Worm (Caenorhabditis elegans) whole organism, L3 larva: ENCODE measurements around the gene B0496.6.

ENCODE experiments used
- R02D3.7 ChIP-seq: fragments of 150-350 bp; optimal IDR thresholded peaks from 2 replicates; lab custom pipeline; 2014; ENCODE audit warnings: missing biosample characterization, missing genetic modification characterization
- ZK546.5 ChIP-seq: sonication (generic microtip); optimal IDR thresholded peaks from 2 replicates; lab custom pipeline; 2017; ENCODE audit warnings: missing biosample characterization, missing genetic modification characterization
- ama-1 ChIP-seq: fragments of 150-350 bp; optimal IDR thresholded peaks from 2 replicates; lab custom pipeline; 2018
- ceh-16 ChIP-seq: sonication (generic microtip); optimal IDR thresholded peaks from 2 replicates; lab custom pipeline; 2017; ENCODE audit warnings: missing biosample characterization, missing genetic modification characterization
- ceh-28 ChIP-seq: fragments of 150-350 bp; optimal IDR thresholded peaks from 2 replicates; lab custom pipeline; 2014; ENCODE audit warnings: missing biosample characterization, missing genetic modification reagents, missing genetic modification characterization
- ceh-82 ChIP-seq: fragments of 150-350 bp; optimal IDR thresholded peaks from 2 replicates; lab custom pipeline; 2014; ENCODE audit warnings: missing biosample characterization, missing genetic modification characterization
- ceh-9 ChIP-seq: sonication (generic microtip); optimal IDR thresholded peaks from 2 replicates; lab custom pipeline; 2018; ENCODE audit warnings: missing biosample characterization, missing genetic modification characterization
- daf-12 ChIP-seq: fragments of 150-350 bp; optimal IDR thresholded peaks from 2 replicates; lab custom pipeline; 2014; ENCODE audit warnings: missing biosample characterization, missing genetic modification reagents, missing genetic modification characterization
- egl-27 ChIP-seq: sonication (generic microtip); optimal IDR thresholded peaks from 4 replicates; lab custom pipeline; 2017; ENCODE audit warnings: missing biosample characterization, missing genetic modification reagents, missing genetic modification characterization
- egl-5 ChIP-seq: fragments of 150-350 bp; optimal IDR thresholded peaks from 2 replicates; lab custom pipeline; 2017; ENCODE audit warnings: missing biosample characterization, missing genetic modification reagents, missing genetic modification characterization, inconsistent platforms
- elt-1 ChIP-seq: fragments of 150-350 bp; optimal IDR thresholded peaks from 2 replicates; lab custom pipeline; 2014; ENCODE audit warnings: missing biosample characterization, missing genetic modification characterization
- elt-2 ChIP-seq: sonication (generic microtip); optimal IDR thresholded peaks from 2 replicates; lab custom pipeline; 2016; ENCODE audit warnings: missing genetic modification reagents, mild to moderate bottlenecking, missing genetic modification characterization, missing compliant biosample characterization
- elt-3 ChIP-seq, 3 experiments: fragments of 150-350 bp in 1 of 3; sonication (generic microtip) in 2 of 3; optimal IDR thresholded peaks; 2 replicates in 2 of 3; 4 replicates in 1 of 3; lab custom pipeline; 2014 to 2017; ENCODE audit warnings: missing biosample characterization in 3 of 3, missing genetic modification characterization in 3 of 3
- eor-1 ChIP-seq, 2 experiments: fragments of 150-350 bp; optimal IDR thresholded peaks; 2 replicates each; lab custom pipeline; 2014 to 2018; ENCODE audit warnings: missing biosample characterization in 2 of 2, missing genetic modification characterization in 2 of 2
- fkh-10 ChIP-seq: sonication (generic microtip); optimal IDR thresholded peaks from 2 replicates; lab custom pipeline; 2017; ENCODE audit warnings: missing biosample characterization, missing genetic modification reagents, missing genetic modification characterization
- fkh-2 ChIP-seq: fragments of 150-350 bp; optimal IDR thresholded peaks from 2 replicates; lab custom pipeline; 2014; ENCODE audit warnings: missing biosample characterization, missing genetic modification reagents, missing genetic modification characterization
- hmg-11 ChIP-seq: sonication (generic microtip); optimal IDR thresholded peaks from 2 replicates; lab custom pipeline; 2016; ENCODE audit warnings: missing genetic modification characterization, missing compliant biosample characterization
- jun-1 ChIP-seq: fragments of 150-350 bp; optimal IDR thresholded peaks from 2 replicates; lab custom pipeline; 2014; ENCODE audit warnings: missing biosample characterization, missing genetic modification reagents, missing genetic modification characterization
- lin-15B ChIP-seq: fragments of 150-350 bp; optimal IDR thresholded peaks from 2 replicates; lab custom pipeline; 2014; ENCODE audit warnings: missing biosample characterization, missing genetic modification characterization
- lin-39 ChIP-seq: fragments of 150-350 bp; optimal IDR thresholded peaks from 2 replicates; lab custom pipeline; 2018; ENCODE audit warnings: missing biosample characterization, missing genetic modification reagents, missing genetic modification characterization
- lsy-12 ChIP-seq: sonication (generic microtip); optimal IDR thresholded peaks from 2 replicates; lab custom pipeline; 2016; ENCODE audit warnings: mild to moderate bottlenecking, missing genetic modification characterization, missing compliant biosample characterization
- mdl-1 ChIP-seq: fragments of 150-350 bp; optimal IDR thresholded peaks from 2 replicates; lab custom pipeline; 2014; ENCODE audit warnings: missing biosample characterization, missing genetic modification characterization
- mml-1 ChIP-seq: fragments of 150-350 bp; sonication (generic microtip); optimal IDR thresholded peaks from 3 replicates; lab custom pipeline; 2014; ENCODE audit warnings: missing biosample characterization, missing genetic modification characterization
- nhr-11 ChIP-seq: fragments of 150-350 bp; optimal IDR thresholded peaks from 2 replicates; lab custom pipeline; 2014; ENCODE audit warnings: missing biosample characterization, missing genetic modification characterization
- nhr-237 ChIP-seq: fragments of 150-350 bp; optimal IDR thresholded peaks from 2 replicates; lab custom pipeline; 2014; ENCODE audit warnings: missing biosample characterization, missing genetic modification characterization
- nhr-25 ChIP-seq: sonication (generic microtip); optimal IDR thresholded peaks from 2 replicates; lab custom pipeline; 2017; ENCODE audit warnings: missing biosample characterization, missing genetic modification characterization
- nhr-43 ChIP-seq: sonication (generic microtip); optimal IDR thresholded peaks from 2 replicates; lab custom pipeline; 2016; ENCODE audit warnings: mild to moderate bottlenecking, missing genetic modification characterization, missing compliant biosample characterization; ENCODE audit not compliant: poor library complexity, severe bottlenecking
- nhr-67 ChIP-seq: fragments of 150-350 bp; optimal IDR thresholded peaks from 2 replicates; lab custom pipeline; 2014; ENCODE audit warnings: missing biosample characterization, missing genetic modification characterization
- nhr-77 ChIP-seq: fragments of 150-350 bp; optimal IDR thresholded peaks from 2 replicates; lab custom pipeline; 2014; ENCODE audit warnings: missing biosample characterization, missing genetic modification characterization
- pha-4 ChIP-seq: fragments of 150-350 bp; optimal IDR thresholded peaks from 2 replicates; lab custom pipeline; 2014; ENCODE audit warnings: missing biosample characterization, missing genetic modification reagents, missing genetic modification characterization
- pqm-1 ChIP-seq: fragments of 150-350 bp; optimal IDR thresholded peaks from 2 replicates; lab custom pipeline; 2017; ENCODE audit warnings: missing biosample characterization, missing genetic modification characterization, inconsistent platforms
- skn-1 ChIP-seq: fragments of 150-350 bp; optimal IDR thresholded peaks from 2 replicates; lab custom pipeline; 2014; ENCODE audit warnings: missing biosample characterization, missing genetic modification characterization
- snpc-4 ChIP-seq: fragments of 150-350 bp; optimal IDR thresholded peaks from 2 replicates; lab custom pipeline; 2014; ENCODE audit warnings: missing biosample characterization, missing genetic modification characterization
- unc-39 ChIP-seq: sonication (generic microtip); optimal IDR thresholded peaks from 4 replicates; lab custom pipeline; 2017; ENCODE audit warnings: missing biosample characterization, missing genetic modification characterization
- unc-62 ChIP-seq: fragments of 150-350 bp; sonication (generic microtip); optimal IDR thresholded peaks from 4 replicates; lab custom pipeline; 2014; ENCODE audit warnings: missing biosample characterization, missing genetic modification reagents, missing genetic modification characterization
- zag-1 ChIP-seq: fragments of 150-350 bp; optimal IDR thresholded peaks from 2 replicates; lab custom pipeline; 2014; ENCODE audit warnings: missing biosample characterization, missing genetic modification characterization
- ztf-11 ChIP-seq: fragments of 150-350 bp; optimal IDR thresholded peaks from 2 replicates; lab custom pipeline; 2014; ENCODE audit warnings: missing biosample characterization, missing genetic modification characterization
- ztf-4 ChIP-seq: fragments of 150-350 bp; optimal IDR thresholded peaks from 2 replicates; lab custom pipeline; 2014; ENCODE audit warnings: missing biosample characterization, missing genetic modification characterization

The B0496.6 gene

ce11 chrIV:7428998-7429397 lies 10.1 kb downstream of the B0496.6 start:
- no peak for TF ChIP-seq ceh-9 (tag; lab: Kevin White, UChicago)
- TF ChIP-seq nhr-25 (tag; lab: Kevin White, UChicago), result no peak
- no peak for TF ChIP-seq zag-1 (tag; lab: Kevin White, UChicago)
- no peak for TF ChIP-seq ceh-16 (tag; lab: Kevin White, UChicago)
- TF ChIP-seq nhr-43 (tag; lab: Kevin White, UChicago), result no peak
- TF ChIP-seq ceh-82 (tag; lab: Kevin White, UChicago), result no peak
- TF ChIP-seq nhr-67 (tag; lab: Kevin White, UChicago), result no peak
- no peak for TF ChIP-seq fkh-2
- no peak for TF ChIP-seq lin-15B (tag; lab: Kevin White, UChicago)
- TF ChIP-seq lin-39, result no peak
- TF ChIP-seq ztf-4 (tag; lab: Kevin White, UChicago), result no peak
- no peak for TF ChIP-seq elt-3 (tag; optimal IDR thresholded peaks at IDR 0.05; lab: Kevin White, UChicago)
- no peak for TF ChIP-seq mml-1
- TF ChIP-seq nhr-237 (tag; lab: Kevin White, UChicago), result no peak
- TF ChIP-seq daf-12, result no peak
- TF ChIP-seq egl-27 (tag; lab: Kevin White, UChicago), result no peak
- TF ChIP-seq ama-1 (lab: Kevin White, UChicago), result no peak
- TF ChIP-seq hmg-11 (tag; lab: Kevin White, UChicago), result no peak

DNA sequence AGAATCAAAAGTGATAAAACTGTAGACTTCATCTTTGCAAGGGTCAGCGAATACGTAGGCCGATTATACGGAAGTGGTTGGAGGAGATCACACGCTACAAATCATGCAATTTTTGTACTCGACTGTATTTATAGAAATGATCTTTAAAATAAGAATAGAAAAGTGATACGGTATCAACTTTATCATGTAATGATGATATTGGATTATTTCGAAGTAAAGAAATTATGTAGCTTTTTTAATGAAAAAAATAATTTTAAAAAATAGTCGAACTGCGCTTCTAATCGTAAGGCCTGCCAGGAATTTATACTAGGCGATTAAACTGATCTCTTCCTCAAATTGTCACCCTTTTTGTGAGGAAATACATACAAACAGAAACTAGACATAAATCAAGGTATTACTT lies 14.9 kb downstream of the B0496.6 start, which contains the start of gene B0496.11:
TSS of gene B0496.11 (minus strand) at position 101 of the 400 bp plus-strand sequence.
- TF ChIP-seq ztf-4 (tag; lab: Kevin White, UChicago), result no peak
- TF ChIP-seq ama-1 (lab: Kevin White, UChicago), result no peak
- TF ChIP-seq eor-1 (tag; optimal IDR thresholded peaks at IDR 0.05; lab: Kevin White, UChicago), result no peak
- TF ChIP-seq elt-1 (tag; lab: Kevin White, UChicago), result no peak
- no peak for TF ChIP-seq zag-1 (tag; lab: Kevin White, UChicago)
- TF ChIP-seq lin-39, result no peak
- TF ChIP-seq, all 47 proteins: peak for 0

DNA sequence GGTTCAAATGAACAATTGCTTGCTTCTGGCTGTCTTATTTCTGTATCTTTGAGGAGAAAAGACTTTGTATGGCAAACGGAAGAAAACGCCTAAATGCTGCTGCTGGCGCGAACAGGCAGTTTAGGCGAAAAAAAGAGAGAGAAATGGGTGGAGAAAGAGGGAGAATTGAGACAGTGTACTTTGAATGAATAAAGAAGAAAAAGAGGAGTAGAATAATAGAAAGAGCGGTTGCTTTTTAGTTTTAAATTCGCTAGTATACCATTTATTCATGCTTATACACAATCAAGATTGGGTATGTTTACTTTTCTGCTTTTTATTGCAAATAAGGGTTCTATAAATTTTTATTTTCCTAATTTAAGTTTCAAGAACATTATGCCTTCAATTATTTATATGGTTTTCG lies 20.5 kb downstream of the B0496.6 start:
- TF ChIP-seq ceh-28 (no peak), pha-4 (tag; lab: Kevin White, UChicago) (no peak), ztf-4 (tag; lab: Kevin White, UChicago) (no peak), ztf-11 (tag; lab: Kevin White, UChicago) (no peak), elt-2 (tag; lab: Kevin White, UChicago) (no peak), mml-1 (no peak), nhr-77 (tag; lab: Kevin White, UChicago) (no peak)

ce11 chrIV:7440238-7440637 lies 21.3 kb downstream of the B0496.6 start:
- TF ChIP-seq nhr-67 (tag; lab: Kevin White, UChicago), result no peak
- no peak for TF ChIP-seq nhr-11 (tag; lab: Kevin White, UChicago)
- TF ChIP-seq nhr-25 (tag; lab: Kevin White, UChicago), result no peak
- TF ChIP-seq nhr-43 (tag; lab: Kevin White, UChicago), result peak; percentile 8
- TF ChIP-seq elt-2 (tag; lab: Kevin White, UChicago), result peak; percentile 20
- TF ChIP-seq snpc-4 (tag; lab: Kevin White, UChicago), result no peak
- no peak for TF ChIP-seq elt-1 (tag; lab: Kevin White, UChicago)
- TF ChIP-seq, all 47 proteins: peak for 2

DNA sequence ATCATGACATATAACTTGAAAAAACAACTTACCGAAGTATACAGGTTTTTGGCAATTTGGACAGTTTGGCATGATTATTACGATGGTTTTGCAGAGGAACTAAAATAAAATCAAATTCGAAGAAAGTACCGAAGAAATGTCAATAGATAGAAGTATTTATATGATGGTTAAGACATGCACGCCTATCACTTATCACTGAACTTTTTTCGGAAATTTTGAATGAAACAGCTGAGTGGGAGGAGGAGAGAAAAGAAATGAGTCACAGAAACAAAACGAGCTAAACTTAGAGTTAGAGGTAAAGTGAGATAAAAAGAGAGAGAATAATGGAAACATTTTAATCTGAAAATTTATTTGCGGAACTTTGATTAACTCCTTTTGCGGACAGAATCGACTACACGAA lies 26.3 kb downstream of the B0496.6 start, which contains the start of gene valv-1:
TSS of gene valv-1 (minus strand) at position 101 of the 400 bp plus-strand sequence.
- TF ChIP-seq fkh-10 (no peak), ztf-4 (tag; lab: Kevin White, UChicago) (no peak), ceh-82 (tag; lab: Kevin White, UChicago) (no peak), egl-27 (tag; lab: Kevin White, UChicago) (no peak), mdl-1 (tag; lab: Kevin White, UChicago) (no peak), ZK546.5 (tag; lab: Kevin White, UChicago) (no peak), nhr-25 (tag; lab: Kevin White, UChicago) (no peak), R02D3.7 (tag; lab: Kevin White, UChicago) (no peak), elt-3 (tag; optimal IDR thresholded peaks at IDR 0.05; lab: Kevin White, UChicago) (no peak), jun-1 (tag; lab: Kevin White, UChicago) (no peak), skn-1 (tag; lab: Kevin White, UChicago) (no peak), unc-39 (tag; lab: Kevin White, UChicago) (no peak), egl-5 (tag; lab: Kevin White, UChicago) (no peak), ceh-9 (tag; lab: Kevin White, UChicago) (no peak), pqm-1 (tag; lab: Kevin White, UChicago) (no peak), ama-1 (lab: Kevin White, UChicago) (no peak), unc-62 (no peak), lsy-12 (tag; lab: Kevin White, UChicago) (no peak), ceh-16 (tag; lab: Kevin White, UChicago) (no peak), nhr-11 (tag; lab: Kevin White, UChicago) (no peak)
- TF ChIP-seq, all 47 proteins: peak for 0
